In the genomic region with DNA sequence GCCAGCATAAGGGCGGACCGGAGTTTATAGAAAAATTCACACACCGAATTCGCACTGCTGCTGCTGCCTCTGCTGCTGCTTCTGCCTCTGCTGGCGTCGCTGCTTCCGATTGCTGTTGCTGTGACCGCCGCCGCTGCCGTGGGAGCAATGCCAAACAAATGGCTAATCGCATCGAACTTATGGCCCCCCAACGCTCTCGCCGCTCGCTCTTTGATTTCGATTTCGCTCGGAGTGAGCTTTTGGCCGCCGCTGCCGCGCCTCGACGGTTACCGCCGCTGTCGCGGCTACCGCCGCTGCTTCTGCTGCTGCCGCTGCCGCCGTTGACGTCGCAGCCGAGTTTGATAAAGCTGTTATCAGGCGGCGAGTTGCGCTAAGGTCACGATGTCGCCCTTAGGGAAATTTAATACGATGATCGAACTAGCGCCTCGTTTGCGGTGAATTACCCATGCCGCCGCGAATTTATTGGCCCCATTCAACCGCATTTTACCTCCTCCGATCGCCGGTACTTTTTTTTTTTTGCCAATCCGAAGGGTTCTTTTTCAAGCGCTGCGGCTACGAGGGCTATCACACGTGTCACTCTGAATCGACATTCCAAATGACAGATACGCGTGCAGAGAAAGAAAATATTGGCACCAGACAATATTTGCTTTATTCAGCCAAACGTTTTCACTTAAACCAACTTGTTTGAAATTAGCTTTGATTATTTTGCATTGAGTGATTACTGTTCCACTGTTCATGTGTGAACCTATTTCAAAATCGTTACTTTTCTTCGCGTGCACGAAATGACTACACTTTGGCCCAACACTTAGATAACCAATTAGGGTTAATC, we compare ENCODE assay signal across 1 fruit fly cellular context.
TF ChIP-seq lines count a peak whose summit lies in the region.

No protein-coding gene starts in this region.

TF ChIP-seq in whole organism, embryonic, 481 proteins besides CTCF, POLR2A, EP300 and RAD21 (continued from another document and continues in another):
- TF ChIP-seq zf30C (GFP tag; optimal IDR thresholded peaks at IDR 0.05; lab: Kevin White, UChicago) = no peak
- TF ChIP-seq wdn (GFP tag; IDR thresholded peaks at IDR 0.05; lab: Robert Waterston, UW) = peak; percentile 54; the same call in 1 of the 2 replicates
- no peak for TF ChIP-seq cato (GFP tag; optimal IDR thresholded peaks at IDR 0.05; lab: Kevin White, UChicago; ENCODE audit: borderline replicate concordance)
- TF ChIP-seq unc-4 (GFP tag; IDR thresholded peaks at IDR 0.05; lab: Robert Waterston, UW; ENCODE audit: partially characterized antibody) = no peak
- TF ChIP-seq CG3065 (GFP tag; optimal IDR thresholded peaks at IDR 0.05; lab: Kevin White, UChicago) = no peak
- peak; percentile 59; the same call in 2 of the 3 replicates for TF ChIP-seq CG11093 (GFP tag; IDR thresholded peaks at IDR 0.05; lab: Robert Waterston, UW)
- TF ChIP-seq NC2β (GFP tag; optimal IDR thresholded peaks at IDR 0.05; lab: Kevin White, UChicago) = peak; percentile 34
- peak; percentile 18 for TF ChIP-seq CG14710 (tag; optimal IDR thresholded peaks at IDR 0.05; lab: Kevin White, UChicago)
- peak; percentile 55 for TF ChIP-seq CG13775 (GFP tag; optimal IDR thresholded peaks at IDR 0.05; lab: Kevin White, UChicago)
- TF ChIP-seq CG15269 (tag; optimal IDR thresholded peaks at IDR 0.05; lab: Kevin White, UChicago) = peak; percentile 72
- no peak for TF ChIP-seq Sry-β (GFP tag; optimal IDR thresholded peaks at IDR 0.05; lab: Kevin White, UChicago)
- peak; percentile 20 to 63 for TF ChIP-seq chif (GFP tag; optimal IDR thresholded peaks at IDR 0.05; lab: Kevin White, UChicago)
- TF ChIP-seq CG16815 (GFP tag; optimal IDR thresholded peaks at IDR 0.05; lab: Kevin White, UChicago) = no peak
- peak; percentile 60 for TF ChIP-seq Oli (tag; optimal IDR thresholded peaks at IDR 0.05; lab: Kevin White, UChicago)
- TF ChIP-seq Abd-B (GFP tag; optimal IDR thresholded peaks at IDR 0.05; lab: Kevin White, UChicago) = peak; percentile 69
- peak; percentile 45 for TF ChIP-seq onecut (GFP tag; IDR thresholded peaks at IDR 0.05; lab: Robert Waterston, UW)
- peak; percentile 68; the same call in 1 of the 2 replicates for TF ChIP-seq CG31224 (GFP tag; IDR thresholded peaks at IDR 0.05; lab: Robert Waterston, UW)
- TF ChIP-seq dimm (GFP tag; IDR thresholded peaks at IDR 0.05; lab: Robert Waterston, UW) = 0 out of 2 replicates have a peak, but pooled peaks have one; percentile 40
- TF ChIP-seq pho (GFP tag; optimal IDR thresholded peaks at IDR 0.05; lab: Kevin White, UChicago) = peak; percentile 46
- no peak for TF ChIP-seq jigr1 (GFP tag; IDR thresholded peaks at IDR 0.05; lab: Robert Waterston, UW)
- no peak for TF ChIP-seq ac (GFP tag; optimal IDR thresholded peaks at IDR 0.05; lab: Kevin White, UChicago)
- TF ChIP-seq CG33213 (GFP tag; optimal IDR thresholded peaks at IDR 0.05; lab: Kevin White, UChicago) = no peak
- TF ChIP-seq crol (GFP tag; IDR thresholded peaks at IDR 0.05; lab: Robert Waterston, UW) = no peak
- peak; percentile 17 for TF ChIP-seq slp2 (GFP tag; optimal IDR thresholded peaks at IDR 0.05; lab: Kevin White, UChicago)
- peak; percentile 77; the same call in 1 of the 2 replicates for TF ChIP-seq vvl (GFP tag; IDR thresholded peaks at IDR 0.05; lab: Robert Waterston, UW)
- TF ChIP-seq salm (tag; optimal IDR thresholded peaks at IDR 0.05; lab: Kevin White, UChicago) = no peak
- no peak for TF ChIP-seq Hr39 (optimal IDR thresholded peaks at IDR 0.05; lab: Kevin White, UChicago)
- TF ChIP-seq usp (GFP tag; optimal IDR thresholded peaks at IDR 0.05; lab: Kevin White, UChicago) = no peak
- peak; percentile 35 for TF ChIP-seq Side (GFP tag; optimal IDR thresholded peaks at IDR 0.05; lab: Kevin White, UChicago)
- peak; percentile 41 for TF ChIP-seq Ravus (GFP tag; IDR thresholded peaks at IDR 0.05; lab: Robert Waterston, UW)
- no peak for TF ChIP-seq CG34224 (GFP tag; IDR thresholded peaks at IDR 0.05; lab: Robert Waterston, UW; ENCODE audit: partially characterized antibody)
- no peak for TF ChIP-seq grn (GFP tag; optimal IDR thresholded peaks at IDR 0.05; lab: Kevin White, UChicago)
- peak; percentile 75 for TF ChIP-seq NfI (GFP tag; optimal IDR thresholded peaks at IDR 0.05; lab: Kevin White, UChicago)
- TF ChIP-seq sens (GFP tag; lab: Kevin White, UChicago) = peak; percentile 80
- TF ChIP-seq Dbx (GFP tag; IDR thresholded peaks at IDR 0.05; lab: Robert Waterston, UW) = peak; percentile 82
- no peak for TF ChIP-seq bowl (GFP tag; IDR thresholded peaks at IDR 0.05; lab: Robert Waterston, UW)
- no peak for TF ChIP-seq lbe (GFP tag; optimal IDR thresholded peaks at IDR 0.05; lab: Kevin White, UChicago)
- peak; percentile 81 for TF ChIP-seq CG11247 (GFP tag; IDR thresholded peaks at IDR 0.05; lab: Robert Waterston, UW)
- TF ChIP-seq CG2875 (GFP tag; optimal IDR thresholded peaks at IDR 0.05; lab: Kevin White, UChicago) = no peak
- no peak for TF ChIP-seq sqz (GFP tag; optimal IDR thresholded peaks at IDR 0.05; lab: Kevin White, UChicago)
- peak; percentile 72 for TF ChIP-seq HLH3B (GFP tag; IDR thresholded peaks at IDR 0.05; lab: Robert Waterston, UW)
- TF ChIP-seq CG17328 (GFP tag; IDR thresholded peaks at IDR 0.05; lab: Robert Waterston, UW) = peak; percentile 67
- TF ChIP-seq bsh (GFP tag; optimal IDR thresholded peaks at IDR 0.05; lab: Kevin White, UChicago) = no peak
- peak; percentile 57 for TF ChIP-seq CG4424 (GFP tag; optimal IDR thresholded peaks at IDR 0.05; lab: Kevin White, UChicago)
- no peak for TF ChIP-seq pita (GFP tag; optimal IDR thresholded peaks at IDR 0.05; lab: Kevin White, UChicago)
- TF ChIP-seq CG4404 (GFP tag; IDR thresholded peaks at IDR 0.05; lab: Robert Waterston, UW) = peak; percentile 46; the same call in 1 of the 2 replicates
- TF ChIP-seq Eip74EF (GFP tag; optimal IDR thresholded peaks at IDR 0.05; lab: Kevin White, UChicago) = no peak
- TF ChIP-seq Atf6 (GFP tag; IDR thresholded peaks at IDR 0.05; lab: Robert Waterston, UW) = peak; percentile 87
- TF ChIP-seq lmd (GFP tag; IDR thresholded peaks at IDR 0.05; lab: Robert Waterston, UW) = peak; percentile 79
- TF ChIP-seq lab (GFP tag; optimal IDR thresholded peaks at IDR 0.05; lab: Kevin White, UChicago) = peak; percentile 86
- TF ChIP-seq Dek (tag; optimal IDR thresholded peaks at IDR 0.05; lab: Kevin White, UChicago) = peak; percentile 35
- TF ChIP-seq Lpt (GFP tag; optimal IDR thresholded peaks at IDR 0.05; lab: Kevin White, UChicago) = no peak
- peak; percentile 86 for TF ChIP-seq CG2120 (GFP tag; optimal IDR thresholded peaks at IDR 0.05; lab: Kevin White, UChicago)
- peak; percentile 48; the same call in 1 of the 2 replicates for TF ChIP-seq E2f2 (GFP tag; IDR thresholded peaks at IDR 0.05; lab: Robert Waterston, UW)
- TF ChIP-seq crc (GFP tag; optimal IDR thresholded peaks at IDR 0.05; lab: Kevin White, UChicago) = peak; percentile 27
- TF ChIP-seq Hr51 (GFP tag; optimal IDR thresholded peaks at IDR 0.05; lab: Kevin White, UChicago) = peak; percentile 48 to 53
- TF ChIP-seq CG1832 (GFP tag; optimal IDR thresholded peaks at IDR 0.05; lab: Kevin White, UChicago) = no peak
- peak; percentile 77; the same call in 2 of the 3 replicates for TF ChIP-seq C15 (GFP tag; IDR thresholded peaks at IDR 0.05; lab: Robert Waterston, UW)
- TF ChIP-seq Fer1 (GFP tag; optimal IDR thresholded peaks at IDR 0.05; lab: Kevin White, UChicago) = peak; percentile 53
- no peak for TF ChIP-seq CG10543 (GFP tag; optimal IDR thresholded peaks at IDR 0.05; lab: Kevin White, UChicago)
- peak; percentile 64 for TF ChIP-seq CG11560 (tag; IDR thresholded peaks at IDR 0.05; lab: Robert Waterston, UW)
- TF ChIP-seq CG17802 (tag; optimal IDR thresholded peaks at IDR 0.05; lab: Kevin White, UChicago) = peak; percentile 15
- TF ChIP-seq Doc2 (GFP tag; IDR thresholded peaks at IDR 0.05; lab: Robert Waterston, UW) = peak; percentile 64; the same call in 1 of the 2 replicates
- peak; percentile 62; the same call in 2 of the 3 replicates for TF ChIP-seq CG6175 (GFP tag; IDR thresholded peaks at IDR 0.05; lab: Robert Waterston, UW)
- peak; percentile 45 for TF ChIP-seq luna (GFP tag; optimal IDR thresholded peaks at IDR 0.05; lab: Kevin White, UChicago)
- TF ChIP-seq Camta (GFP tag; optimal IDR thresholded peaks at IDR 0.05; lab: Kevin White, UChicago) = peak; percentile 56
- TF ChIP-seq Mrtf (GFP tag; IDR thresholded peaks at IDR 0.05; lab: Robert Waterston, UW) = peak; percentile 82
- TF ChIP-seq CG10654 (GFP tag; optimal IDR thresholded peaks at IDR 0.05; lab: Kevin White, UChicago) = peak; percentile 65
- peak; percentile 59; the same call in 1 of the 2 replicates for TF ChIP-seq CG5953 (GFP tag; IDR thresholded peaks at IDR 0.05; lab: Robert Waterston, UW)
- TF ChIP-seq CG6791 (GFP tag; IDR thresholded peaks at IDR 0.05; lab: Robert Waterston, UW; ENCODE audit: partially characterized antibody) = no peak
- peak; percentile 26 for TF ChIP-seq Mes4 (GFP tag; optimal IDR thresholded peaks at IDR 0.05; lab: Kevin White, UChicago)
- no peak for TF ChIP-seq ftz-f1 (GFP tag; optimal IDR thresholded peaks at IDR 0.05; lab: Kevin White, UChicago)
- TF ChIP-seq Myb (GFP tag; optimal IDR thresholded peaks at IDR 0.05; lab: Kevin White, UChicago) = peak; percentile 46
- TF ChIP-seq gce (GFP tag; IDR thresholded peaks at IDR 0.05; lab: Robert Waterston, UW) = no peak; the same call in 2 of the 3 replicates
- peak in 1 of 2 experiments; percentile 60 for TF ChIP-seq Hr78 (GFP tag; optimal IDR thresholded peaks at IDR 0.05; lab: Kevin White, UChicago)
- TF ChIP-seq CG3995 (GFP tag; optimal IDR thresholded peaks at IDR 0.05; lab: Kevin White, UChicago) = peak; percentile 55
- no peak for TF ChIP-seq Doc3 (GFP tag; IDR thresholded peaks at IDR 0.05; lab: Robert Waterston, UW; ENCODE audit: partially characterized antibody)
- TF ChIP-seq Ptx1 (GFP tag; IDR thresholded peaks at IDR 0.05; lab: Robert Waterston, UW) = peak; percentile 86
- TF ChIP-seq sima (GFP tag; optimal IDR thresholded peaks at IDR 0.05; lab: Kevin White, UChicago) = peak; percentile 27
- TF ChIP-seq Trl (optimal IDR thresholded peaks at IDR 0.05; lab: Kevin White, UChicago) = peak; percentile 12 to 59
- peak; percentile 40 for TF ChIP-seq Trl (GFP tag; optimal IDR thresholded peaks at IDR 0.05; lab: Kevin White, UChicago)
- no peak for TF ChIP-seq CG10431 (GFP tag; optimal IDR thresholded peaks at IDR 0.05; lab: Kevin White, UChicago)
- TF ChIP-seq eve (GFP tag; optimal IDR thresholded peaks at IDR 0.05; lab: Kevin White, UChicago) = peak in 1 of 2 experiments; percentile 65
- peak; percentile 62 for TF ChIP-seq CG1647 (GFP tag; optimal IDR thresholded peaks at IDR 0.05; lab: Kevin White, UChicago)
- peak; percentile 29 for TF ChIP-seq org-1 (GFP tag; optimal IDR thresholded peaks at IDR 0.05; lab: Kevin White, UChicago)
- TF ChIP-seq stc (GFP tag; IDR thresholded peaks at IDR 0.05; lab: Robert Waterston, UW) = peak; percentile 54; the same call in 1 of the 2 replicates
- TF ChIP-seq pb (GFP tag; optimal IDR thresholded peaks at IDR 0.05; lab: Kevin White, UChicago) = peak; percentile 44
- peak; percentile 70; the same call in 1 of the 2 replicates for TF ChIP-seq Nf-YA (GFP tag; IDR thresholded peaks at IDR 0.05; lab: Robert Waterston, UW)
- peak; percentile 38 for TF ChIP-seq CG6854 (GFP tag; optimal IDR thresholded peaks at IDR 0.05; lab: Kevin White, UChicago)
- TF ChIP-seq scrt (GFP tag; optimal IDR thresholded peaks at IDR 0.05; lab: Kevin White, UChicago) = peak; percentile 39
- peak; percentile 88 for TF ChIP-seq sd (tag; optimal IDR thresholded peaks at IDR 0.05; lab: Kevin White, UChicago)
- TF ChIP-seq CG11504 (tag; optimal IDR thresholded peaks at IDR 0.05; lab: Kevin White, UChicago) = peak; percentile 73
- TF ChIP-seq sob (GFP tag; IDR thresholded peaks at IDR 0.05; lab: Robert Waterston, UW) = peak; percentile 85
- peak; percentile 55 for TF ChIP-seq CG30431 (GFP tag; optimal IDR thresholded peaks at IDR 0.05; lab: Kevin White, UChicago)
- peak; percentile 85 for TF ChIP-seq cwo (GFP tag; optimal IDR thresholded peaks at IDR 0.05; lab: Kevin White, UChicago)
- TF ChIP-seq CG2712 (tag; optimal IDR thresholded peaks at IDR 0.05; lab: Kevin White, UChicago) = peak; percentile 58
- no peak for TF ChIP-seq Elba2 (GFP tag; optimal IDR thresholded peaks at IDR 0.05; lab: Kevin White, UChicago)
- peak; percentile 58 for TF ChIP-seq MBD-R2 (GFP tag; IDR thresholded peaks at IDR 0.05; lab: Robert Waterston, UW)
- peak; percentile 37 for TF ChIP-seq CG18011 (GFP tag; optimal IDR thresholded peaks at IDR 0.05; lab: Kevin White, UChicago)
- peak; percentile 43; the same call in 2 of the 4 replicates for TF ChIP-seq chinmo (GFP tag; IDR thresholded peaks at IDR 0.05; lab: Robert Waterston, UW; ENCODE audit: partially characterized antibody)
- no peak for TF ChIP-seq p53 (GFP tag; optimal IDR thresholded peaks at IDR 0.05; lab: Kevin White, UChicago)
- no peak for TF ChIP-seq YL-1 (GFP tag; optimal IDR thresholded peaks at IDR 0.05; lab: Kevin White, UChicago)
- TF ChIP-seq CG10959 (GFP tag; IDR thresholded peaks at IDR 0.05; lab: Robert Waterston, UW) = peak; percentile 47; the same call in 1 of the 2 replicates
- TF ChIP-seq CG3281 (GFP tag; optimal IDR thresholded peaks at IDR 0.05; lab: Kevin White, UChicago) = peak; percentile 73
- peak; percentile 61 for TF ChIP-seq zfh2 (GFP tag; optimal IDR thresholded peaks at IDR 0.05; lab: Kevin White, UChicago)
- TF ChIP-seq CG10366 (GFP tag; IDR thresholded peaks at IDR 0.05; lab: Robert Waterston, UW) = peak; percentile 77
- no peak for TF ChIP-seq CG33557 (GFP tag; optimal IDR thresholded peaks at IDR 0.05; lab: Kevin White, UChicago)
- peak; percentile 20 for TF ChIP-seq CG7556 (GFP tag; optimal IDR thresholded peaks at IDR 0.05; lab: Kevin White, UChicago)
- TF ChIP-seq ap (GFP tag; IDR thresholded peaks at IDR 0.05; lab: Robert Waterston, UW) = peak; percentile 41; the same call in 1 of the 2 replicates
- TF ChIP-seq Drgx (GFP tag; IDR thresholded peaks at IDR 0.05; lab: Robert Waterston, UW) = no peak
- TF ChIP-seq otp (GFP tag; IDR thresholded peaks at IDR 0.05; lab: Robert Waterston, UW) = peak; percentile 67; the same call in 2 of the 3 replicates
- TF ChIP-seq CG1602 (GFP tag; optimal IDR thresholded peaks at IDR 0.05; lab: Kevin White, UChicago) = peak; percentile 33
- TF ChIP-seq seq (GFP tag; IDR thresholded peaks at IDR 0.05; lab: Robert Waterston, UW) = peak; percentile 81
- peak; percentile 22 for TF ChIP-seq CG8281 (tag; optimal IDR thresholded peaks at IDR 0.05; lab: Kevin White, UChicago)
- peak; percentile 58 for TF ChIP-seq pnt (GFP tag; optimal IDR thresholded peaks at IDR 0.05; lab: Kevin White, UChicago)
- peak; percentile 68 for TF ChIP-seq chm (GFP tag; IDR thresholded peaks at IDR 0.05; lab: Robert Waterston, UW)
- TF ChIP-seq CG4730 (GFP tag; IDR thresholded peaks at IDR 0.05; lab: Robert Waterston, UW) = peak; percentile 78
- TF ChIP-seq CG7839 (tag; optimal IDR thresholded peaks at IDR 0.05; lab: Kevin White, UChicago) = peak; percentile 76
- TF ChIP-seq CG2678 (tag; optimal IDR thresholded peaks at IDR 0.05; lab: Kevin White, UChicago) = peak; percentile 79
